Worm (Caenorhabditis elegans): ENCODE data around the gene T22F3.2.
A peak's percentile ranks its signal among the peaks of the same experiment; 100 is the strongest.

The T22F3.2 gene

DNA sequence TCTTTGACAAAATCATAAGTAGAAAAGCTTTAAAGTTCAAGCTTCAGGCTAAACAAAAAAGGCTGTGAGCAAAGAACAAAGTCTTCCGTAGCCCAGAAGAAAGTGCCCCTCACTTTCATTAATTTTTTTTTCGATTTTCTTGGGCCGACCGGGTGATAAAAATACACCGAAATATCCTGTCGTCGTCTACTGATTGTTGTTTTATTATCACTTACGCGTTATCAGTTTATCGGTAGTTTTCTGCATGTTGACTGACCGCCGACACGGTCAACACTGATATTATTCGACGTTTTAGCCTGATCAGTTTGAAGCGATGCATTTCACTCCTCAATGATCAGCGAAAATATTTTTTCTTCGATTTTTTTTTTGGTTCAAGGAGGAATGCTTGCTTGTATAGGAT lies 6.1 kb upstream of the T22F3.2 start:
- TF ChIP-seq Y56A3A.18 (GFP tag; IDR thresholded peaks at IDR 0.05) (peak; percentile 23; the same call in 1 of the 2 replicates), ekl-4 (GFP tag; IDR thresholded peaks at IDR 0.05) (no peak), madf-3 (GFP tag; IDR thresholded peaks at IDR 0.05) (0 out of 2 replicates have a peak, but pooled peaks have one; percentile 9), aptf-3 (GFP tag; IDR thresholded peaks at IDR 0.05) (no peak), ccch-3 (GFP tag; optimal IDR thresholded peaks at IDR 0.05) (no peak)

- peak; percentile 2 for TF ChIP-seq attf-5 (GFP tag; optimal IDR thresholded peaks at IDR 0.05)
- no peak for TF ChIP-seq pbrm-1 (GFP tag; IDR thresholded peaks at IDR 0.05)
Observed at ce11 chrV:3581034-3581433, 5.4 kb upstream of the T22F3.2 start.

- peak; percentile 6; the same call in 1 of the 2 replicates for TF ChIP-seq egrh-3 (GFP tag; IDR thresholded peaks at IDR 0.05)
- peak; percentile 65 for TF ChIP-seq zfh-2 (GFP tag; conservative IDR thresholded peaks at IDR 0.05)
- 0 out of 2 replicates have a peak, but pooled peaks have one; percentile 5 for TF ChIP-seq lag-1 (GFP tag; IDR thresholded peaks at IDR 0.05)
- no peak for TF ChIP-seq sea-2 (GFP tag; IDR thresholded peaks at IDR 0.05)
- no peak for TF ChIP-seq pha-4 (tag; optimal IDR thresholded peaks at IDR 0.05)
Observed at ce11 chrV:3581643-3582042, 4.8 kb upstream of the T22F3.2 start.

ce11 chrV:3582086-3582485 lies 4.4 kb upstream of the T22F3.2 start:
- peak; percentile 79 for TF ChIP-seq lin-26 (GFP tag; IDR thresholded peaks at IDR 0.05)
- peak; percentile 7; the same call in 1 of the 2 replicates for TF ChIP-seq pbrm-1 (GFP tag; IDR thresholded peaks at IDR 0.05)
- TF ChIP-seq cebp-1 (GFP tag; IDR thresholded peaks at IDR 0.05), result no peak
- TF ChIP-seq cebp-1 (tag; optimal IDR thresholded peaks at IDR 0.05), result peak; percentile 17
- TF ChIP-seq mcd-1 (GFP tag; IDR thresholded peaks at IDR 0.05), result no peak
- no peak for TF ChIP-seq ztf-3 (GFP tag; optimal IDR thresholded peaks at IDR 0.05)
- TF ChIP-seq nhr-179 (tag; optimal IDR thresholded peaks at IDR 0.05), result no peak
- TF ChIP-seq B0261.1 (tag; optimal IDR thresholded peaks at IDR 0.05), result peak; percentile 65
- no peak for TF ChIP-seq lag-1 (GFP tag; IDR thresholded peaks at IDR 0.05)
- peak in 1 of 2 experiments; percentile 35 for TF ChIP-seq rec-8 (tag; optimal IDR thresholded peaks at IDR 0.05)
- TF ChIP-seq gei-17 (GFP tag; optimal IDR thresholded peaks at IDR 0.05), result no peak
- peak; percentile 44; the same call in 1 of the 2 replicates for TF ChIP-seq madf-6 (GFP tag; IDR thresholded peaks at IDR 0.05)
- TF ChIP-seq die-1 (tag; optimal IDR thresholded peaks at IDR 0.05), result peak; percentile 54
- no peak for TF ChIP-seq ama-1 (optimal IDR thresholded peaks at IDR 0.05)
- peak in 1 of 2 experiments; percentile 86 for TF ChIP-seq ama-1 (GFP tag; optimal IDR thresholded peaks at IDR 0.05)
- 0 out of 2 replicates have a peak, but pooled peaks have one; percentile 25 for TF ChIP-seq nfya-2 (GFP tag; IDR thresholded peaks at IDR 0.05)
- TF ChIP-seq F23B12.7 (tag; optimal IDR thresholded peaks at IDR 0.05; ENCODE audit: insufficient read depth), result peak; percentile 61
- TF ChIP-seq mel-28 (tag; optimal IDR thresholded peaks at IDR 0.05; ENCODE audit: borderline replicate concordance), result no peak
- TF ChIP-seq bed-1 (GFP tag; IDR thresholded peaks at IDR 0.05), result no peak
- no peak for TF ChIP-seq ceh-100 (GFP tag; IDR thresholded peaks at IDR 0.05)
- no peak for TF ChIP-seq aptf-2 (GFP tag; conservative IDR thresholded peaks at IDR 0.05)
- TF ChIP-seq D2030.7 (GFP tag; IDR thresholded peaks at IDR 0.05), result peak; percentile 60
- TF ChIP-seq snpc-4 (GFP tag; optimal IDR thresholded peaks at IDR 0.05), result peak; percentile 0
- TF ChIP-seq snpc-4 (tag; optimal IDR thresholded peaks at IDR 0.05), result peak in 2 of 4 experiments; percentile 4 to 14
- no peak for TF ChIP-seq attf-5 (GFP tag; optimal IDR thresholded peaks at IDR 0.05)
- no peak for TF ChIP-seq egl-44 (GFP tag; IDR thresholded peaks at IDR 0.05)
- TF ChIP-seq madf-8 (GFP tag; conservative IDR thresholded peaks at IDR 0.05), result no peak
- TF ChIP-seq efl-1 (GFP tag; optimal IDR thresholded peaks at IDR 0.05), result no peak
- no peak for TF ChIP-seq sptf-2 (GFP tag; optimal IDR thresholded peaks at IDR 0.05)
- TF ChIP-seq rcor-1 (GFP tag; IDR thresholded peaks at IDR 0.05), result peak; percentile 45
- peak; percentile 18 for TF ChIP-seq snpc-1.1 (tag; optimal IDR thresholded peaks at IDR 0.05; ENCODE audit: insufficient read depth)
- peak; percentile 41; the same call in 1 of the 2 replicates for TF ChIP-seq hmg-1.2 (GFP tag; IDR thresholded peaks at IDR 0.05)
- TF ChIP-seq madf-10 (tag; optimal IDR thresholded peaks at IDR 0.05), result no peak
- no peak for TF ChIP-seq dpff-1 (tag; optimal IDR thresholded peaks at IDR 0.05)

Data from whole organism, young adult.